Worm (Caenorhabditis elegans): ENCODE results near the gene R166.2.

Gene R166.2

DNA sequence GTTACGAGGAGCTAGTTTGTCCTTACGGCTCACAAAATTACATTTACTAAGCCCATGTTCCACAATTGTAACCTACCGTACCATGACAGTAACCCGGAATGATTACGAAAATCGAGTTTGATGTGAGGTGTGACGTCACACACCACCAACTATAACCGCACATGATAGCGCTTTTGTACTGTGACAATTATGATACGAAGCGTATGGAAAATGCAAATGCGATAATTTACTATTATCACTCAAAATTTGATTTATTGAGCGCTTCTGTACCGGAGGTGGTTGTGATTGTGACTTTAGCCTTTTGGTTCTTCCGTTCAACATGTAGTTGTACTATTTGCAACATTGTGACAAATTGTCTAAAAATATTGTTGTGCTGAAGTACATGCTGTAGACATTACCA, 51.8 kb downstream of the R166.2 start:
- TF ChIP-seq unc-62 (GFP tag; optimal IDR thresholded peaks at IDR 0.05 in 1 of 2) (peak in 1 of 2 experiments; percentile 66), unc-62 (tag; optimal IDR thresholded peaks at IDR 0.05) (no peak), lsy-2 (tag; optimal IDR thresholded peaks at IDR 0.05) (no peak), nhr-28 (tag; optimal IDR thresholded peaks at IDR 0.05) (peak; percentile 76), php-3 (GFP tag; IDR thresholded peaks at IDR 0.05) (peak; percentile 71), hlh-11 (tag; optimal IDR thresholded peaks at IDR 0.05) (peak; percentile 44), Y75B8A.6 (GFP tag; IDR thresholded peaks at IDR 0.05) (no peak), pqm-1 (tag; optimal IDR thresholded peaks at IDR 0.05) (peak; percentile 91), dmd-6 (GFP tag; IDR thresholded peaks at IDR 0.05) (peak; percentile 61), aha-1 (tag) (peak; percentile 65), daf-16 (GFP tag; optimal IDR thresholded peaks at IDR 0.05) (no peak), daf-16 (tag; optimal IDR thresholded peaks at IDR 0.05) (no peak)
